Fruit fly (Drosophila melanogaster): ENCODE measurements around the gene eIF5.

The eIF5 gene

dm6 chrX:16005551-16006197 lies 13.9 kb upstream of the eIF5 start, which contains the start of the genes vap and CG12698 (continued):
- TF ChIP-seq Ets97D (GFP tag; optimal IDR thresholded peaks at IDR 0.05) (peak; percentile 64), CG2129 (GFP tag; IDR thresholded peaks at IDR 0.05; ENCODE audit: partially characterized antibody) (no peak; the same call in 1 of the 2 replicates), row (GFP tag; IDR thresholded peaks at IDR 0.05) (peak; percentile 50), zen (tag; optimal IDR thresholded peaks at IDR 0.05) (peak; percentile 21), Dref (GFP tag; IDR thresholded peaks at IDR 0.05) (peak; percentile 86), dati (GFP tag; IDR thresholded peaks at IDR 0.05) (no peak), D19A (tag; optimal IDR thresholded peaks at IDR 0.05) (peak; percentile 7), klu (GFP tag; IDR thresholded peaks at IDR 0.05) (no peak), ssp (GFP tag; IDR thresholded peaks at IDR 0.05) (peak; percentile 75), nmo (GFP tag; optimal IDR thresholded peaks at IDR 0.05) (peak; percentile 25), Myb (GFP tag; optimal IDR thresholded peaks at IDR 0.05) (peak; percentile 87), CG4617 (GFP tag; optimal IDR thresholded peaks at IDR 0.05; ENCODE audit: borderline replicate concordance) (peak; percentile 78), CG2199 (GFP tag; IDR thresholded peaks at IDR 0.05) (0 out of 3 replicates have a peak, but pooled peaks have one; percentile 33), CG17361 (GFP tag; IDR thresholded peaks at IDR 0.05) (peak; percentile 48; the same call in 2 of the 3 replicates), Chrac-16 (GFP tag; optimal IDR thresholded peaks at IDR 0.05) (no peak), HLH4C (GFP tag; IDR thresholded peaks at IDR 0.05; ENCODE audit: partially characterized antibody) (peak; percentile 80), tna (GFP tag; IDR thresholded peaks at IDR 0.05; ENCODE audit: partially characterized antibody) (peak; percentile 54; the same call in 1 of the 2 replicates), psq (GFP tag; optimal IDR thresholded peaks at IDR 0.05) (no peak), CG9727 (GFP tag; optimal IDR thresholded peaks at IDR 0.05) (no peak)

- TF ChIP-seq HmgZ (tag; optimal IDR thresholded peaks at IDR 0.05) (no peak), fd3F (GFP tag; optimal IDR thresholded peaks at IDR 0.05) (no peak), nom (GFP tag; optimal IDR thresholded peaks at IDR 0.05) (peak; percentile 7), CG4854 (GFP tag; optimal IDR thresholded peaks at IDR 0.05) (no peak), Atf3 (GFP tag; optimal IDR thresholded peaks at IDR 0.05) (no peak), Deaf1 (tag; optimal IDR thresholded peaks at IDR 0.05) (peak; percentile 97), TFAM (GFP tag; optimal IDR thresholded peaks at IDR 0.05) (no peak), CG8290 (GFP tag; optimal IDR thresholded peaks at IDR 0.05) (no peak), CG8290 (tag; optimal IDR thresholded peaks at IDR 0.05) (no peak), jigr1 (GFP tag; IDR thresholded peaks at IDR 0.05) (no peak), CG15514 (GFP tag; optimal IDR thresholded peaks at IDR 0.05) (no peak), org-1 (GFP tag; optimal IDR thresholded peaks at IDR 0.05) (no peak), gce (GFP tag; IDR thresholded peaks at IDR 0.05) (no peak), CG11560 (tag; IDR thresholded peaks at IDR 0.05) (no peak), CG1233 (GFP tag; optimal IDR thresholded peaks at IDR 0.05) (no peak), CG34376 (GFP tag; optimal IDR thresholded peaks at IDR 0.05) (peak; percentile 11), CG18619 (GFP tag; optimal IDR thresholded peaks at IDR 0.05) (no peak), CG2889 (GFP tag; IDR thresholded peaks at IDR 0.05) (no peak), CG2199 (GFP tag; IDR thresholded peaks at IDR 0.05) (peak; percentile 55; the same call in 2 of the 3 replicates), Atf-2 (GFP tag; optimal IDR thresholded peaks at IDR 0.05) (no peak), CG8765 (GFP tag; IDR thresholded peaks at IDR 0.05) (no peak), Taf1 (GFP tag; IDR thresholded peaks at IDR 0.05) (no peak), klu (GFP tag; IDR thresholded peaks at IDR 0.05) (no peak), CG15479 (GFP tag; optimal IDR thresholded peaks at IDR 0.05) (no peak), CG10979 (tag; optimal IDR thresholded peaks at IDR 0.05) (peak; percentile 7), ewg (GFP tag; optimal IDR thresholded peaks at IDR 0.05) (no peak), sqz (GFP tag; optimal IDR thresholded peaks at IDR 0.05) (peak; percentile 55), insv (GFP tag; optimal IDR thresholded peaks at IDR 0.05) (no peak)
Measured at dm6 chrX:16005066-16005465, 13.3 kb upstream of the eIF5 start.

All from whole organism, embryonic.